Fruit fly (Drosophila melanogaster) ovary, adult (tissue): ENCODE measurements around the gene CG3823.

Experiments
- CG17801 ChIP-seq: fragments of 200-800 bp; optimal IDR thresholded peaks from 2 replicates; lab custom pipeline; 2019; ENCODE audit warnings: missing biosample characterization, mild to moderate bottlenecking, missing genetic modification characterization, moderate library complexity; ENCODE audit not compliant: partially characterized antibody

CG3823 gene

dm6 chrX:6303675-6304074 lies at the start of gene CG3823:
Gene CG3823 (plus strand): TSS chrX:6303975.
- no peak for TF ChIP-seq CG17801 (GFP tag; lab: Kevin White, UChicago)

dm6 chrX:6254617-6255349 lies 49.0 kb upstream of the CG3823 start:
- no peak for TF ChIP-seq CG17801 (GFP tag; lab: Kevin White, UChicago)

dm6 chrX:6255414-6255915 lies 48.3 kb upstream of the CG3823 start, which contains the start of the genes Rbcn-3A and Spx:
Gene Rbcn-3A (minus strand): TSS chrX:6255487.
Gene Spx (plus strand): TSS chrX:6255822.
- peak; percentile 35 for TF ChIP-seq CG17801 (GFP tag; lab: Kevin White, UChicago)

DNA sequence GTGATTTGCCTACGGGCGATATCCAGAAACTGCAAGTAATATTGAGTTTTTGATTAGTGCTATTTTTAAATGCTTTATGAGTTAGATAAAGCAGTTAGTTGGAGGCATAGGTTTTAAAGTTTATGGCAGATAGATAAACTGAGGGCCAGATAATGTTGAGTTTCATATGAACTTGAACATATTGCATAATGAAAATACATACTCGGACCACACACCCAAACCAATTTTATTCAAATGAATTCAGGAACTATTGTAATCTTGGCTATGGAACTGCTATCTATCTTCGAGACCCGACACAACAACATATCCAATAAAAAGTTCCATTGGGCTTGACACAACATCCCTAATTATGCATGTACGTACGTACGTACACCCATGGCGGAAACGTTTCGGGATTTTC lies 44.1 kb upstream of the CG3823 start:
- TF ChIP-seq CG17801 (GFP tag; lab: Kevin White, UChicago) = no peak

DNA sequence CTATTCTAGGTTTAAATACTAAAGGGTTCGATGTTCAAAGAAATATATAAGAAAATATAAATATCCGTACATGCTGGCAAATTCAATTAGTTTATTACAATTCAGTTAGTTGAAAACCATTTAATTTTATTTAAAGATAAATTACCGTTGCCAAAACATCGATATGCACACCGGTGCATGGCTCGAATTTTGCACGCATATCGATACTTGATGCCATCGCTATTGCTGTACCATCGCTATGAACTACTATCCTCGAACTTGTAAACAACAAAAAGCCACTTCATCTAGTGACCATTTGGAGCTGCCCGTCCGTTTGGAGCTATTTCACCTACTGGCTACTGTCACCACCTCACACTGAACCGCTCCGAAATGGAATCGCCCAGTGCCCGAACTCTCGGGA lies 42.9 kb upstream of the CG3823 start, which contains the start of gene Josd:
Gene Josd, plus strand, starts transcription at position 270 of the 400 bp plus-strand sequence.
- TF ChIP-seq CG17801 (GFP tag; lab: Kevin White, UChicago) = no peak

DNA sequence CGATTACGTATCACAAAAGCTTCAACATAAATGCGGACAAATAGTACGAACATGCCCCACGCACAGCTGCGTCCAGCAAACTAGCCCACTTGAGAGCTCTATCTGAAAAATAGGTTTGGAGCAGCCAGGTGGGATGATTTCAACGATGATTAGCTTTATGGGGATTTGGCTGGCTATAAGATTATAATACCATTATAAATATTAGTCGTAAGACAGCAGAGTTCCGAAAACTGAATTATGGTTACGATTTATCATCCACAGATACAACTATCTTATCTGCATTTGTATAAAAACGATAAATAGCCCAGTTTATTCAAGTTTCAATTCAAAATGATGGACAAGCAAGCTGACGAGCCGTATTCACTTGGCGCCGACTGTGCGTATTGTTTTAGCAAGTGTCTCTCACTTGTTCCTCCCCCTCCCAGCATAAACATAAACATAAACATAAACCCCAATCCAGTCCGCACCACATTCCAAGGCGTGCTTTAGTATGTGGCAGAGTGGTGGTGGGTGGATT lies 40.1 kb upstream of the CG3823 start:
- no peak for TF ChIP-seq CG17801 (GFP tag; lab: Kevin White, UChicago)

DNA sequence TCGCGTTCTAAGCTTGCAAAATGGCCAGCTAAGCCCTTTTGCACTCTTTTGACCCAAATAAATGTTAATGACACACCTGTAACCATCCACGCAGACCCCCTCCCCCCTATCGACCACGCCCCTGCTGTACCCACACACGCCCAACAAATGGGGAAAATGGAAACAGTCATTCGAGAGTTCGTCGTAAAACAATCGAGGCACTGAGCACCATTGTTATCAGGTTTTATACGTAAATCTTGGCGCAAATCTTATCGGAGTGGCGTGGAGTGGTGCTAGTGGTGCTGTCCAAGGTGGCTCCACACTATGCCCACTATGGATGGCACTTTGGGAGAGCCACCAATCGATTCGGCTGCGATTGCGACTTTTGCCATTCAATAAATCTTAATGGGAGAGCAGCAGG lies 39.3 kb upstream of the CG3823 start:
- TF ChIP-seq CG17801 (GFP tag; lab: Kevin White, UChicago) = no peak

DNA sequence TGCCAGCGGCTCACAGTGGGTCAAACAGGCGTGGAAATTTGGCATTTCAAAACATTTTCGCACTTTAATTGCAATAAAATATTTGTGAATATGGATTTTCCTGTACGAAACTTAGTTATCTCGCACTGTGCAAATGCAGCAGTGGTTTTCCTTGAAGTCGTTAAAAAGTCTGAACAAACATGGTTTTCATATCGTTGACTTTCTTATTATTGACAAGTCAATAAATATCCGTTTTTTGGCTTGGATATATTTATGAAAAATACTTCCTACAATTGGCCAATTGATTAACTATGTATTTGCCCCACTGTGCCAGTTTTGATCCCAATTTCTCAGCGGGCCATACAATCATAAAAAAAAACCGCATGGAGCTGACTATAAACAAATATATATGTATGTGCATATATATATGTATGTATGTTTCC lies 38.3 kb upstream of the CG3823 start:
- TF ChIP-seq CG17801 (GFP tag; lab: Kevin White, UChicago) = peak; percentile 95

dm6 chrX:6266092-6266491 lies 37.7 kb upstream of the CG3823 start:
- TF ChIP-seq CG17801 (GFP tag; lab: Kevin White, UChicago) = no peak

dm6 chrX:6267187-6267711 lies 36.5 kb upstream of the CG3823 start, which contains the start of gene schlank:
Gene schlank (minus strand): TSS chrX:6267228.
- no peak for TF ChIP-seq CG17801 (GFP tag; lab: Kevin White, UChicago)

dm6 chrX:6267745-6268582 lies 35.8 kb upstream of the CG3823 start, which contains the start of gene Spt6:
Gene Spt6 (plus strand): TSS chrX:6267797.
- TF ChIP-seq CG17801 (GFP tag; lab: Kevin White, UChicago) = peak; percentile 34

- TF ChIP-seq CG17801 (GFP tag; lab: Kevin White, UChicago) = no peak
Observed at dm6 chrX:6276590-6276989, 27.2 kb upstream of the CG3823 start, which contains the start of gene CG3566. Gene CG3566 (minus strand): TSS chrX:6276724.

- peak; percentile 64 for TF ChIP-seq CG17801 (GFP tag; lab: Kevin White, UChicago)
Observed at dm6 chrX:6278879-6279628, 24.7 kb upstream of the CG3823 start.

DNA sequence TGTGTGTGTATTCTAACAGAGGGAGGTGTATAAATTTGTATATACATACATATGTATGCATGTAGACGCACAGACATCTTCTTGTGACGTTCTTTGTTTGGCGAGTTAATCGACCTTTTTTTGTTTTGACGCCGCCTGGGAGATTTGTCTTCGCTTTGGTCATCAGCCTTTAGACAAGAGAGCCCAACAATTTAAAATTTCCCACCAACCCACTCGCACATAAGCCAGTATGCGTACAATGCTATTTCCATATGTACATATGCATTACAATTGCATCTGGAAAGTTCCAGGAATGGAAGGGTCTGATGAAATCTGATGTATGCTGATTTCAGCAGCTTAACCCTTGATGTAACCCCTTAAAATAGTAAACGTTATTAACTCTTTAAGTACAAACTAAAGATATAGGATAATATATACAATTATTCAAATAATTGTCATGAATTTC lies 24.1 kb upstream of the CG3823 start, which contains the start of gene Ubi-p5E:
Gene Ubi-p5E, minus strand, starts transcription at position 19 of the 445 bp plus-strand sequence.
- TF ChIP-seq CG17801 (GFP tag; lab: Kevin White, UChicago) = no peak
